Worm (Caenorhabditis elegans): ENCODE results near the gene misc-1.
"Not testable (repeated sequence)": the region's sequence is repeated elsewhere in the genome, so short reads cannot be mapped to it uniquely, and the experiment has no call there.

misc-1 gene

DNA sequence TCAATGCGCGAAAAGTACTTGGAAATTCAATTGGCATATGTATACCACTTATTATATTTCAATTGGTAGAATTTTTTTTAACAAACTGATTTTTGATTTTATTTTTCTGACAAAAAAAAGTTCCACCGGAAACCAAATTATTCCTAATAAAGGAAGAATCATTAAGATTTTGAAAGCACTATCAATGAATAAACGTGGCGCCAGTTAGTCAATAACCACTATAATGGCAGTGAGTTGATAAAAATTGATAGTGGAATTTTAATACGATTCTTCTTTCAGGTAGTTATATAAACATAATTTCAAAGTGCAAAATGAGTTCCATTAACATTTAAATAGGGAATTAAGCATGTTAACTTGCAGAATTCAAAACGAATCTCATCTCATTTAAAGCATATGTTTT is 19.2 kb downstream of the misc-1 start, which contains the start of gene col-69:
col-69 (minus strand) TSS at position 101 of the 400 bp plus-strand sequence.
- TF ChIP-seq nhr-28 (tag; optimal IDR thresholded peaks at IDR 0.05) (no peak), nhr-43 (tag; optimal IDR thresholded peaks at IDR 0.05; ENCODE audit: poor library complexity, severe bottlenecking) (no peak), elt-2 (tag; optimal IDR thresholded peaks at IDR 0.05) (peak; percentile 15), ztf-11 (tag; optimal IDR thresholded peaks at IDR 0.05) (no peak), jun-1 (tag; optimal IDR thresholded peaks at IDR 0.05) (no peak)

- TF ChIP-seq mml-1 (tag; optimal IDR thresholded peaks at IDR 0.05) (no peak), tbx-2 (tag; optimal IDR thresholded peaks at IDR 0.05) (no peak), egl-5 (tag; optimal IDR thresholded peaks at IDR 0.05) (no peak)
Measured at ce11 chrII:307154-307553, 20.7 kb downstream of the misc-1 start, which contains the start of gene K01A2.4. Gene K01A2.4, plus strand, starts transcription at chrII:307454.

- not testable (repeated sequence) for TF ChIP-seq lsy-12, nhr-237, R02D3.7 (tag; optimal IDR thresholded peaks at IDR 0.05)
Measured at ce11 chrII:312110-312509, 25.7 kb downstream of the misc-1 start, which contains the start of gene mps-2. Gene mps-2, minus strand, starts transcription at chrII:312210.

- TF ChIP-seq lin-39 (tag; optimal IDR thresholded peaks at IDR 0.05) (peak; percentile 57), skn-1 (tag; optimal IDR thresholded peaks at IDR 0.05) (no peak), nhr-77 (tag; optimal IDR thresholded peaks at IDR 0.05) (no peak), eor-1 (tag; optimal IDR thresholded peaks at IDR 0.05) (no peak), egl-27 (tag; optimal IDR thresholded peaks at IDR 0.05) (no peak), nfya-1 (tag; optimal IDR thresholded peaks at IDR 0.05; ENCODE audit: insufficient read depth) (peak; percentile 31)
Measured at ce11 chrII:313540-313939, 27.1 kb downstream of the misc-1 start.

DNA sequence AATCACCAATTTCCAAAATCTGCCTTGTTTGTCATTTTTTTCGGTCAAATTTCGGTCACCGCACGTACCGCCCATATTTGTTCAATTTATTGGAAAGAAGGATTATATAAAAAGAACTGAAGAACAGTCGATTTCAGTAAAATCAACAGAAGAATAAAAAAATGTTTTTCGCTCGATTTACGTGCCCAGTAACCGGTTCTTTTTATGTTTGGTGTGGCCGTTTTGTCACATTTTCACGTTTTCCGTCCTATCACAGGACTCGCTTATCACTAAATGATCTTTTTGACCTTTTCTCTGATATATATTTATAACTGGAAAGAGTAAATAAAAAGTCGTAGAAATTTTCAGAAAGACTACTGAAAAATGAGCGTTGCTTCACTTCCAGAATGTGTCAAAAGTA is 33.0 kb downstream of the misc-1 start, which contains the start of gene far-7:
far-7 (plus strand) TSS at position 331 of the 400 bp plus-strand sequence.
- no peak for TF ChIP-seq egl-5 (tag; optimal IDR thresholded peaks at IDR 0.05)
- TF ChIP-seq ama-1 (optimal IDR thresholded peaks at IDR 0.05): peak; percentile 56

ce11 chrII:320783-321182 is 34.4 kb downstream of the misc-1 start:
- TF ChIP-seq fos-1 (tag; optimal IDR thresholded peaks at IDR 0.05) (no peak), R02D3.7 (tag; optimal IDR thresholded peaks at IDR 0.05) (no peak), egl-5 (tag; optimal IDR thresholded peaks at IDR 0.05) (no peak), nfya-1 (tag; optimal IDR thresholded peaks at IDR 0.05; ENCODE audit: insufficient read depth) (no peak), tbx-2 (tag; optimal IDR thresholded peaks at IDR 0.05) (no peak), nhr-43 (tag; optimal IDR thresholded peaks at IDR 0.05; ENCODE audit: poor library complexity, severe bottlenecking) (no peak), mdl-1 (tag; optimal IDR thresholded peaks at IDR 0.05) (no peak), unc-39 (tag; optimal IDR thresholded peaks at IDR 0.05) (no peak), jun-1 (tag; optimal IDR thresholded peaks at IDR 0.05) (no peak), daf-12 (tag; optimal IDR thresholded peaks at IDR 0.05) (no peak), zag-1 (tag; optimal IDR thresholded peaks at IDR 0.05) (no peak), elt-1 (tag; optimal IDR thresholded peaks at IDR 0.05) (no peak), lin-39 (tag; optimal IDR thresholded peaks at IDR 0.05) (no peak), nhr-28 (tag; optimal IDR thresholded peaks at IDR 0.05) (no peak), hmg-11 (tag; optimal IDR thresholded peaks at IDR 0.05) (no peak)

- TF ChIP-seq ceh-28 (tag; optimal IDR thresholded peaks at IDR 0.05): no peak
- TF ChIP-seq ZK546.5 (tag; optimal IDR thresholded peaks at IDR 0.05): no peak
- no peak for TF ChIP-seq snpc-4 (tag; optimal IDR thresholded peaks at IDR 0.05)
- TF ChIP-seq aly-2 (tag; optimal IDR thresholded peaks at IDR 0.05): no peak
- TF ChIP-seq hmg-11 (tag; optimal IDR thresholded peaks at IDR 0.05): no peak
- no peak for TF ChIP-seq mml-1 (tag; optimal IDR thresholded peaks at IDR 0.05)
- no peak for TF ChIP-seq ama-1 (optimal IDR thresholded peaks at IDR 0.05)
- TF ChIP-seq nhr-237 (tag; optimal IDR thresholded peaks at IDR 0.05): no peak
- no peak for TF ChIP-seq nhr-12 (tag; optimal IDR thresholded peaks at IDR 0.05)
- no peak for TF ChIP-seq unc-62 (GFP tag; optimal IDR thresholded peaks at IDR 0.05)
- TF ChIP-seq lin-15B (tag; optimal IDR thresholded peaks at IDR 0.05): no peak
- no peak for TF ChIP-seq eor-1 (tag; optimal IDR thresholded peaks at IDR 0.05)
- no peak for TF ChIP-seq ztf-11 (tag; optimal IDR thresholded peaks at IDR 0.05)
- no peak for TF ChIP-seq unc-39 (tag; optimal IDR thresholded peaks at IDR 0.05)
- TF ChIP-seq pha-4 (tag; optimal IDR thresholded peaks at IDR 0.05): no peak
- TF ChIP-seq R02D3.7 (tag; optimal IDR thresholded peaks at IDR 0.05): no peak
- no peak for TF ChIP-seq fos-1 (tag; optimal IDR thresholded peaks at IDR 0.05)
- no peak for TF ChIP-seq nhr-28 (tag; optimal IDR thresholded peaks at IDR 0.05)
- no peak for TF ChIP-seq daf-12 (tag; optimal IDR thresholded peaks at IDR 0.05)
Measured at ce11 chrII:321183-321582, 34.8 kb downstream of the misc-1 start.

Measured in whole organism, L3 larva.